Fruit fly (Drosophila melanogaster): ENCODE measurements around the gene Atg4b.

The Atg4b gene

dm6 chr3R:15356645-15357431 lies at the start of gene Atg4b, which contains the start of gene Hibch:
Gene Atg4b, minus strand, starts transcription at chr3R:15356924.
Gene Hibch, plus strand, starts transcription at chr3R:15357229.
- TF ChIP-seq CG8301 (tag; optimal IDR thresholded peaks at IDR 0.05) (no peak), CG8159 (tag; optimal IDR thresholded peaks at IDR 0.05) (peak; percentile 89), gl (tag; optimal IDR thresholded peaks at IDR 0.05) (peak; percentile 55), CG17806 (tag; optimal IDR thresholded peaks at IDR 0.05) (peak; percentile 83), CG4496 (GFP tag; IDR thresholded peaks at IDR 0.05) (peak; percentile 81), CG13204 (GFP tag; optimal IDR thresholded peaks at IDR 0.05) (no peak), CG12605 (GFP tag; IDR thresholded peaks at IDR 0.05) (0 out of 2 replicates have a peak, but pooled peaks have one; percentile 26), CG32121 (GFP tag; IDR thresholded peaks at IDR 0.05) (peak; percentile 72), CG10348 (GFP tag; IDR thresholded peaks at IDR 0.05) (0 out of 2 replicates have a peak, but pooled peaks have one; percentile 20), Pif1A (GFP tag; optimal IDR thresholded peaks at IDR 0.05) (no peak), fd96Ca (GFP tag; IDR thresholded peaks at IDR 0.05) (peak; percentile 75; the same call in 2 of the 3 replicates), EcR (GFP tag; optimal IDR thresholded peaks at IDR 0.05) (peak; percentile 17), CG15710 (tag; optimal IDR thresholded peaks at IDR 0.05) (peak; percentile 84), CG14655 (GFP tag; optimal IDR thresholded peaks at IDR 0.05) (no peak), rn (GFP tag; IDR thresholded peaks at IDR 0.05) (peak; percentile 46; the same call in 1 of the 2 replicates), Ets98B (GFP tag; IDR thresholded peaks at IDR 0.05) (peak; percentile 75), Snoo (tag; optimal IDR thresholded peaks at IDR 0.05) (peak; percentile 63), CG9948 (tag; optimal IDR thresholded peaks at IDR 0.05) (peak; percentile 77), Pif1B (GFP tag; optimal IDR thresholded peaks at IDR 0.05) (no peak), CG34367 (tag; optimal IDR thresholded peaks at IDR 0.05) (peak; percentile 68), D1 (tag; optimal IDR thresholded peaks at IDR 0.05) (no peak)

- TF ChIP-seq CG8301 (tag; optimal IDR thresholded peaks at IDR 0.05) (no peak), CG4496 (GFP tag; IDR thresholded peaks at IDR 0.05) (no peak), D1 (tag; optimal IDR thresholded peaks at IDR 0.05) (no peak), EcR (GFP tag; optimal IDR thresholded peaks at IDR 0.05) (no peak), rn (GFP tag; IDR thresholded peaks at IDR 0.05) (no peak), CG32121 (GFP tag; IDR thresholded peaks at IDR 0.05) (no peak), CG14655 (GFP tag; optimal IDR thresholded peaks at IDR 0.05) (no peak), gl (tag; optimal IDR thresholded peaks at IDR 0.05) (no peak), CG8159 (tag; optimal IDR thresholded peaks at IDR 0.05) (no peak), CG13204 (GFP tag; optimal IDR thresholded peaks at IDR 0.05) (no peak), fd96Ca (GFP tag; IDR thresholded peaks at IDR 0.05) (no peak), Pif1B (GFP tag; optimal IDR thresholded peaks at IDR 0.05) (no peak), Snoo (tag; optimal IDR thresholded peaks at IDR 0.05) (no peak), CG9948 (tag; optimal IDR thresholded peaks at IDR 0.05) (no peak), Ets98B (GFP tag; IDR thresholded peaks at IDR 0.05) (no peak)
Measured at dm6 chr3R:15406393-15406792, 49.7 kb upstream of the Atg4b start.

dm6 chr3R:15402654-15403053 lies 45.9 kb upstream of the Atg4b start:
- TF ChIP-seq D1 (tag; optimal IDR thresholded peaks at IDR 0.05) (no peak), CG12605 (GFP tag; IDR thresholded peaks at IDR 0.05) (no peak), Pif1B (GFP tag; optimal IDR thresholded peaks at IDR 0.05) (no peak), gl (tag; optimal IDR thresholded peaks at IDR 0.05) (no peak), fd96Ca (GFP tag; IDR thresholded peaks at IDR 0.05) (no peak), CG8159 (tag; optimal IDR thresholded peaks at IDR 0.05) (no peak), CG14655 (GFP tag; optimal IDR thresholded peaks at IDR 0.05) (no peak), rn (GFP tag; IDR thresholded peaks at IDR 0.05) (no peak), Pif1A (GFP tag; optimal IDR thresholded peaks at IDR 0.05) (no peak), CG32121 (GFP tag; IDR thresholded peaks at IDR 0.05) (no peak), Ets98B (GFP tag; IDR thresholded peaks at IDR 0.05) (no peak), CG10348 (GFP tag; IDR thresholded peaks at IDR 0.05) (no peak), EcR (GFP tag; optimal IDR thresholded peaks at IDR 0.05) (no peak), CG13204 (GFP tag; optimal IDR thresholded peaks at IDR 0.05) (no peak), CG15710 (tag; optimal IDR thresholded peaks at IDR 0.05) (no peak)

- TF ChIP-seq Ets98B (GFP tag; IDR thresholded peaks at IDR 0.05), result no peak
- no peak for TF ChIP-seq CG8159 (tag; optimal IDR thresholded peaks at IDR 0.05)
- TF ChIP-seq CG4496 (GFP tag; IDR thresholded peaks at IDR 0.05), result no peak
- TF ChIP-seq Pif1A (GFP tag; optimal IDR thresholded peaks at IDR 0.05), result no peak
- no peak for TF ChIP-seq fd96Ca (GFP tag; IDR thresholded peaks at IDR 0.05)
- TF ChIP-seq Snoo (tag; optimal IDR thresholded peaks at IDR 0.05), result no peak
- no peak for TF ChIP-seq CG32121 (GFP tag; IDR thresholded peaks at IDR 0.05)
- TF ChIP-seq CG34367 (tag; optimal IDR thresholded peaks at IDR 0.05), result no peak
- TF ChIP-seq D1 (tag; optimal IDR thresholded peaks at IDR 0.05), result no peak
Measured at dm6 chr3R:15393206-15393805, 36.6 kb upstream of the Atg4b start.

dm6 chr3R:15382851-15383250 lies 26.1 kb upstream of the Atg4b start, which contains the start of gene h-cup:
Gene h-cup, minus strand, starts transcription at chr3R:15382951.
- TF ChIP-seq CG10348 (GFP tag; IDR thresholded peaks at IDR 0.05) (no peak), fd96Ca (GFP tag; IDR thresholded peaks at IDR 0.05) (no peak), CG15710 (tag; optimal IDR thresholded peaks at IDR 0.05) (no peak), Pif1A (GFP tag; optimal IDR thresholded peaks at IDR 0.05) (no peak), CG12605 (GFP tag; IDR thresholded peaks at IDR 0.05) (no peak), Pif1B (GFP tag; optimal IDR thresholded peaks at IDR 0.05) (no peak), CG8159 (tag; optimal IDR thresholded peaks at IDR 0.05) (no peak), CG4496 (GFP tag; IDR thresholded peaks at IDR 0.05) (no peak), CG34367 (tag; optimal IDR thresholded peaks at IDR 0.05) (no peak), CG8301 (tag; optimal IDR thresholded peaks at IDR 0.05) (no peak), CG13204 (GFP tag; optimal IDR thresholded peaks at IDR 0.05) (no peak), D1 (tag; optimal IDR thresholded peaks at IDR 0.05) (no peak), Ets98B (GFP tag; IDR thresholded peaks at IDR 0.05) (no peak)
